Worm (Caenorhabditis elegans): ENCODE results near the gene fahd-1.

- TF ChIP-seq ama-1 (optimal IDR thresholded peaks at IDR 0.05) (no peak), flt-1 (GFP tag; IDR thresholded peaks at IDR 0.05) (no peak), aly-1 (tag; optimal IDR thresholded peaks at IDR 0.05) (no peak), tbx-11 (GFP tag; IDR thresholded peaks at IDR 0.05) (no peak), ets-7 (tag; optimal IDR thresholded peaks at IDR 0.05) (no peak), scrt-1 (GFP tag; IDR thresholded peaks at IDR 0.05) (no peak), B0310.2 (tag; optimal IDR thresholded peaks at IDR 0.05) (no peak), pes-1 (GFP tag; IDR thresholded peaks at IDR 0.05) (no peak), tbx-37 (GFP tag; conservative IDR thresholded peaks at IDR 0.05) (no peak), hmbx-1 (tag; optimal IDR thresholded peaks at IDR 0.05) (no peak), tra-4 (tag; optimal IDR thresholded peaks at IDR 0.05) (no peak), sea-1 (GFP tag; conservative IDR thresholded peaks at IDR 0.05) (no peak), ceh-13 (GFP tag; optimal IDR thresholded peaks at IDR 0.05) (no peak)
Observed at ce11 chrIII:7893224-7893623, 1.2 kb downstream of the fahd-1 start.
